Fruit fly (Drosophila melanogaster): ENCODE results near the gene CG8086.

CG8086 gene

dm6 chr2L:8274958-8275584 lies 17.8 kb upstream of the CG8086 start (continued):
- TF ChIP-seq CG6792 (GFP tag; optimal IDR thresholded peaks at IDR 0.05): peak; percentile 54
- peak; percentile 86 for TF ChIP-seq Hr4 (GFP tag; optimal IDR thresholded peaks at IDR 0.05)
- peak; percentile 67 for TF ChIP-seq dsx (GFP tag; optimal IDR thresholded peaks at IDR 0.05; ENCODE audit: poor library complexity, severe bottlenecking)
- peak; percentile 41 for TF ChIP-seq Sox102F (GFP tag; optimal IDR thresholded peaks at IDR 0.05)
- TF ChIP-seq svp (GFP tag): peak; percentile 77
- TF ChIP-seq Smox (GFP tag; optimal IDR thresholded peaks at IDR 0.05): peak; percentile 63
- peak; percentile 76 for TF ChIP-seq achi (GFP tag; optimal IDR thresholded peaks at IDR 0.05)
- TF ChIP-seq Eip78C (GFP tag): peak; percentile 85
- peak; percentile 60 for TF ChIP-seq CG4318 (GFP tag; optimal IDR thresholded peaks at IDR 0.05)
- peak; percentile 61 for TF ChIP-seq lz (GFP tag; optimal IDR thresholded peaks at IDR 0.05)
- peak; percentile 70 for TF ChIP-seq CG10669 (GFP tag; optimal IDR thresholded peaks at IDR 0.05)

- TF ChIP-seq svp (GFP tag): peak; percentile 69
- no peak for TF ChIP-seq CG16779 (tag; optimal IDR thresholded peaks at IDR 0.05)
- TF ChIP-seq Sox14 (GFP tag; optimal IDR thresholded peaks at IDR 0.05): no peak
- TF ChIP-seq CG6854 (GFP tag; optimal IDR thresholded peaks at IDR 0.05): peak; percentile 70
- peak; percentile 57 for TF ChIP-seq Eip78C (GFP tag)
- no peak for TF ChIP-seq CG11294 (GFP tag; IDR thresholded peaks at IDR 0.05)
- TF ChIP-seq Eip75B (GFP tag; optimal IDR thresholded peaks at IDR 0.05): peak; percentile 5
- peak; percentile 87 for TF ChIP-seq Blimp-1 (GFP tag; optimal IDR thresholded peaks at IDR 0.05)
Observed at dm6 chr2L:8274127-8274526, 16.8 kb upstream of the CG8086 start.

dm6 chr2L:8270916-8271315 lies 13.6 kb upstream of the CG8086 start:
- TF ChIP-seq svp (GFP tag): peak; percentile 43
- TF ChIP-seq CG4318 (GFP tag; optimal IDR thresholded peaks at IDR 0.05): peak; percentile 17
- TF ChIP-seq lz (GFP tag; optimal IDR thresholded peaks at IDR 0.05): peak; percentile 8
- peak; percentile 27 for TF ChIP-seq CG34406 (GFP tag; optimal IDR thresholded peaks at IDR 0.05)
- no peak for TF ChIP-seq CG9139 (GFP tag; optimal IDR thresholded peaks at IDR 0.05)
- TF ChIP-seq CG6163 (GFP tag; IDR thresholded peaks at IDR 0.05): peak; percentile 82
- peak; percentile 16 for TF ChIP-seq vri (GFP tag; optimal IDR thresholded peaks at IDR 0.05)
- TF ChIP-seq CG1621 (tag; optimal IDR thresholded peaks at IDR 0.05): peak; percentile 63
- TF ChIP-seq pdm3 (GFP tag; optimal IDR thresholded peaks at IDR 0.05): peak; percentile 60
- no peak for TF ChIP-seq Hr38 (GFP tag; optimal IDR thresholded peaks at IDR 0.05)
- TF ChIP-seq Hr4 (GFP tag; optimal IDR thresholded peaks at IDR 0.05): peak; percentile 67
- no peak for TF ChIP-seq CG11902 (GFP tag; optimal IDR thresholded peaks at IDR 0.05)
- peak; percentile 45 for TF ChIP-seq cyc (GFP tag; optimal IDR thresholded peaks at IDR 0.05)
- peak; percentile 41 for TF ChIP-seq CG7368 (GFP tag; optimal IDR thresholded peaks at IDR 0.05)
- peak; percentile 50 for TF ChIP-seq CG6792 (GFP tag; optimal IDR thresholded peaks at IDR 0.05)
- no peak for TF ChIP-seq Blimp-1 (GFP tag; optimal IDR thresholded peaks at IDR 0.05)
- peak; percentile 1 for TF ChIP-seq Hr39 (GFP tag; optimal IDR thresholded peaks at IDR 0.05)
- no peak for TF ChIP-seq fkh (GFP tag; optimal IDR thresholded peaks at IDR 0.05)
- peak; percentile 24 for TF ChIP-seq CG8319 (GFP tag; optimal IDR thresholded peaks at IDR 0.05)
- no peak for TF ChIP-seq CG11762 (GFP tag; optimal IDR thresholded peaks at IDR 0.05; ENCODE audit: insufficient read depth)
- TF ChIP-seq CG6276 (GFP tag; optimal IDR thresholded peaks at IDR 0.05): peak; percentile 57
- peak; percentile 31 for TF ChIP-seq CG8632 (GFP tag; optimal IDR thresholded peaks at IDR 0.05)
- no peak for TF ChIP-seq Smox (GFP tag; optimal IDR thresholded peaks at IDR 0.05)
- TF ChIP-seq Met (GFP tag; optimal IDR thresholded peaks at IDR 0.05): peak; percentile 35
- peak; percentile 49 for TF ChIP-seq CG16779 (tag; optimal IDR thresholded peaks at IDR 0.05)
- TF ChIP-seq salr (GFP tag; optimal IDR thresholded peaks at IDR 0.05): peak; percentile 29 to 53
- TF ChIP-seq Sox15 (GFP tag; optimal IDR thresholded peaks at IDR 0.05): no peak
- TF ChIP-seq topi (GFP tag; optimal IDR thresholded peaks at IDR 0.05): peak; percentile 41
- peak; percentile 72 for TF ChIP-seq achi (GFP tag; optimal IDR thresholded peaks at IDR 0.05)
- peak; percentile 59 for TF ChIP-seq Ets96B (tag; optimal IDR thresholded peaks at IDR 0.05)
- peak; percentile 5 to 58 for TF ChIP-seq ss (GFP tag; optimal IDR thresholded peaks at IDR 0.05)
- peak; percentile 50 for TF ChIP-seq acj6 (GFP tag; optimal IDR thresholded peaks at IDR 0.05)
- peak; percentile 63 for TF ChIP-seq spab (GFP tag; optimal IDR thresholded peaks at IDR 0.05)
- peak; percentile 85 for TF ChIP-seq CG32006 (GFP tag; optimal IDR thresholded peaks at IDR 0.05)
- TF ChIP-seq dac (GFP tag; optimal IDR thresholded peaks at IDR 0.05): peak; percentile 32
- peak; percentile 72 for TF ChIP-seq CG10631 (GFP tag; optimal IDR thresholded peaks at IDR 0.05)
- peak; percentile 57 for TF ChIP-seq fd59A (GFP tag; optimal IDR thresholded peaks at IDR 0.05)
- TF ChIP-seq fd85E (GFP tag; optimal IDR thresholded peaks at IDR 0.05): no peak

Data from whole organism, prepupa.